Fruit fly (Drosophila melanogaster) whole organism, pupa: ENCODE measurements around the gene Bet1.

Source experiments
- CG15710 ChIP-seq: fragments of 200-800 bp; sonication (Bioruptor generic); optimal IDR thresholded peaks from 2 replicates; lab custom pipeline; 2018; ENCODE audit warnings: missing biosample characterization, mild to moderate bottlenecking, missing genetic modification characterization, moderate library complexity
- D1 ChIP-seq: fragments of 200-800 bp; sonication (Bioruptor generic); optimal IDR thresholded peaks from 2 replicates; lab custom pipeline; 2018; ENCODE audit warnings: missing biosample characterization, mild to moderate bottlenecking, missing genetic modification characterization, moderate library complexity
- Snoo ChIP-seq: fragments of 200-800 bp; sonication (Bioruptor generic); optimal IDR thresholded peaks from 3 replicates; lab custom pipeline; 2017; ENCODE audit warnings: missing biosample characterization, mild to moderate bottlenecking, missing genetic modification characterization, inconsistent platforms
- gl ChIP-seq: fragments of 200-800 bp; sonication (Bioruptor generic); optimal IDR thresholded peaks from 2 replicates; lab custom pipeline; 2018; ENCODE audit warnings: missing biosample characterization, mild to moderate bottlenecking, missing genetic modification characterization

- TF ChIP-seq Snoo (tag; lab: Kevin White, UChicago), result peak; percentile 80
- peak; percentile 88 for TF ChIP-seq D1 (tag; lab: Kevin White, UChicago)
- TF ChIP-seq CG15710 (tag; lab: Kevin White, UChicago), result peak; percentile 86
- peak; percentile 70 for TF ChIP-seq gl (tag; lab: Kevin White, UChicago)
Observed at dm6 chr3L:19292440-19293175, 31.4 kb downstream of the Bet1 start, which contains the start of gene Gbs-76A.
